Worm (Caenorhabditis elegans) whole organism, L4/young adult: ENCODE results near the gene F35E12.2.

ENCODE experiments used
- W03F9.2 ChIP-seq: fragments of 150-350 bp; optimal IDR thresholded peaks from 2 replicates; lab custom pipeline; 2014; ENCODE audit warnings: missing biosample characterization, missing genetic modification characterization
- him-1 ChIP-seq: sonication (generic microtip); optimal IDR thresholded peaks from 2 replicates; lab custom pipeline; 2016; ENCODE audit warnings: missing genotype, missing genetic modification reagents, missing genetic modification characterization, missing compliant biosample characterization

- TF ChIP-seq him-1 (tag; lab: Kevin White, UChicago) (no peak), W03F9.2 (no peak)
Measured at ce11 chrV:13768388-13768787, 43.7 kb upstream of the F35E12.2 start, which contains the start of gene F20G2.3.
